Comparison of ENCODE assay signal across 2 worm cellular contexts in genomic region chrIII:12375614-12376013, ce11.
TF ChIP-seq lines count a peak whose summit lies in the region.

No protein-coding gene starts in this region.

TF ChIP-seq in whole organism, L4 larva, 104 proteins besides CTCF, POLR2A, EP300 and RAD21:
- TF ChIP-seq pqm-1 (tag; optimal IDR thresholded peaks at IDR 0.05; lab: Kevin White, UChicago) (no peak), set-16 (GFP tag; IDR thresholded peaks at IDR 0.05; lab: Robert Waterston, UW) (peak; percentile 68)

TF ChIP-seq in whole organism, young adult, 124 proteins besides CTCF, POLR2A, EP300 and RAD21:
- TF ChIP-seq bed-1 (GFP tag; IDR thresholded peaks at IDR 0.05; lab: Robert Waterston, UW) (no peak), ceh-40 (GFP tag; IDR thresholded peaks at IDR 0.05; lab: Robert Waterston, UW) (no peak), pha-4 (tag; optimal IDR thresholded peaks at IDR 0.05; lab: Kevin White, UChicago) (no peak), cebp-1 (GFP tag; IDR thresholded peaks at IDR 0.05; lab: Robert Waterston, UW) (no peak), cebp-1 (tag; optimal IDR thresholded peaks at IDR 0.05; lab: Kevin White, UChicago) (no peak), zfh-2 (GFP tag; conservative IDR thresholded peaks at IDR 0.05; lab: Robert Waterston, UW) (peak; percentile 62), ets-4 (GFP tag; optimal IDR thresholded peaks at IDR 0.05; lab: Kevin White, UChicago) (no peak)
